Worm (Caenorhabditis elegans) whole organism, L4/young adult: ENCODE results near the gene F26A1.7.

Experiments used
- W03F9.2 ChIP-seq: fragments of 150-350 bp; optimal IDR thresholded peaks from 2 replicates; lab custom pipeline; 2014; ENCODE audit warnings: missing biosample characterization, missing genetic modification characterization
- dao-5 ChIP-seq: sonication (generic microtip); optimal IDR thresholded peaks from 2 replicates; lab custom pipeline; 2016; ENCODE audit warnings: missing genotype, missing genetic modification characterization, moderate library complexity, missing compliant biosample characterization
- him-1 ChIP-seq: sonication (generic microtip); optimal IDR thresholded peaks from 2 replicates; lab custom pipeline; 2016; ENCODE audit warnings: missing genotype, missing genetic modification reagents, missing genetic modification characterization, missing compliant biosample characterization

DNA sequence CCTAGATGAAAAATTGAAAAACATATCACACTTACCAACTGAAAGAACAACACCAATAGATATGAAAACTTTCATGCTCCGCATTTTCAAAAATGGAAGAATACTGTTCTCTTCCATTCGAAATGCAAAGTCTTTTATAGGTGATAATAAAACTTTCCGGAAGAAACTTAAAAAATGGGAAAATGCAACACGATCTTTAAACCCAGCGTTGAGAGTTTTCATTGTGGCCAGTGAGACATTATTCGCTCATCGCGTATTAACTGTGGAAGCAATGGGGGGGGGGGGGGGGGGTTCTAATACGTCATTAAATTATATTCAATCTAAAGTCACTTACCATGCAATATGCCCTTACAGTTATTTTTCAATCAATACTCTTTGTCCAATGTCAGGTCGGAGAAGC is 24.6 kb upstream of the F26A1.7 start, which contains the start of the genes clec-157 and fkh-5:
- no peak for TF ChIP-seq dao-5 (tag; lab: Kevin White, UChicago)
- TF ChIP-seq W03F9.2: no peak
- TF ChIP-seq him-1 (tag; lab: Kevin White, UChicago): no peak
